Fruit fly (Drosophila melanogaster) whole organism, embryonic: Measurements from ENCODE around the gene FucTD.

ENCODE experiments used
- Ada2b ChIP-seq: fragments of 200-800 bp; sonication (Bioruptor generic); IDR thresholded peaks from 2 replicates; pipeline ENCODE4 v1.3.6; 2022; ENCODE audit warnings: missing biosample characterization, missing genetic modification characterization
- Blimp-1 ChIP-seq: fragments of 200-800 bp; sonication (Bioruptor generic); optimal IDR thresholded peaks from 3 replicates; lab custom pipeline; 2018; ENCODE audit warnings: missing biosample characterization, missing genetic modification characterization, mild to moderate bottlenecking, moderate library complexity, missing genetic modification reagents
- CG12071 ChIP-seq: fragments of 200-800 bp; sonication (Bioruptor generic); optimal IDR thresholded peaks from 3 replicates; lab custom pipeline; 2018; ENCODE audit warnings: missing biosample characterization, mild to moderate bottlenecking, missing genetic modification characterization
- CG15269 ChIP-seq: fragments of 200-800 bp; sonication (Bioruptor generic); optimal IDR thresholded peaks from 2 replicates; lab custom pipeline; 2018; ENCODE audit warnings: missing biosample characterization, mild to moderate bottlenecking, missing genetic modification characterization, moderate library complexity
- CG15601 ChIP-seq: fragments of 200-800 bp; sonication (Bioruptor generic); optimal IDR thresholded peaks from 3 replicates; lab custom pipeline; 2019; ENCODE audit warnings: missing biosample characterization, mild to moderate bottlenecking, missing genetic modification characterization, moderate library complexity
- CG1603 ChIP-seq: fragments of 200-800 bp; sonication (Bioruptor generic); optimal IDR thresholded peaks from 2 replicates; lab custom pipeline; 2019; ENCODE audit warnings: missing biosample characterization, mild to moderate bottlenecking, missing genetic modification characterization, moderate library complexity
- CG17328 ChIP-seq: fragments of 200-800 bp; sonication (Bioruptor generic); IDR thresholded peaks from 2 replicates; pipeline ENCODE4 v1.3.6; 2022; ENCODE audit warnings: missing biosample characterization, missing genetic modification characterization
- CG17568 ChIP-seq: fragments of 200-800 bp; sonication (Bioruptor generic); optimal IDR thresholded peaks from 2 replicates; lab custom pipeline; 2018; ENCODE audit warnings: missing biosample characterization, mild to moderate bottlenecking, missing genetic modification characterization, moderate library complexity
- CG2889 ChIP-seq: fragments of 200-800 bp; sonication (Bioruptor generic); IDR thresholded peaks from 3 replicates; pipeline ENCODE4 v1.3.6; 2022; ENCODE audit warnings: missing biosample characterization, missing genetic modification characterization
- CG3065 ChIP-seq: fragments of 200-800 bp; sonication (Bioruptor generic); optimal IDR thresholded peaks from 2 replicates; lab custom pipeline; 2016; ENCODE audit warnings: missing biosample characterization, missing genetic modification characterization
- CG3163 ChIP-seq: fragments of 200-800 bp; sonication (Bioruptor generic); optimal IDR thresholded peaks from 3 replicates; lab custom pipeline; 2016; ENCODE audit warnings: missing biosample characterization, missing genetic modification characterization
- CG32532 ChIP-seq: fragments of 200-800 bp; sonication (Bioruptor generic); IDR thresholded peaks from 2 replicates; pipeline ENCODE4 v1.3.6; 2022; ENCODE audit warnings: missing biosample characterization, missing genetic modification characterization
- CG3838 ChIP-seq: fragments of 200-800 bp; sonication (Bioruptor generic); optimal IDR thresholded peaks from 3 replicates; lab custom pipeline; 2016; ENCODE audit warnings: missing biosample characterization, missing genetic modification characterization
- CG4854 ChIP-seq: fragments of 200-800 bp; sonication (Bioruptor generic); optimal IDR thresholded peaks from 2 replicates; lab custom pipeline; 2016; ENCODE audit warnings: missing biosample characterization, missing genetic modification characterization, inconsistent platforms
- CG7963 ChIP-seq: fragments of 200-800 bp; sonication (Bioruptor generic); IDR thresholded peaks from 3 replicates; pipeline ENCODE4 v1.3.6; 2022; ENCODE audit warnings: missing biosample characterization, missing genetic modification characterization; ENCODE audit not compliant: partially characterized antibody
- CG8089 ChIP-seq: fragments of 200-800 bp; sonication (Bioruptor generic); optimal IDR thresholded peaks from 3 replicates; lab custom pipeline; 2016; ENCODE audit warnings: missing biosample characterization, missing genetic modification characterization
- CG9797 ChIP-seq: fragments of 200-800 bp; sonication (Bioruptor generic); optimal IDR thresholded peaks from 3 replicates; lab custom pipeline; 2018; ENCODE audit warnings: missing biosample characterization, mild to moderate bottlenecking, missing genetic modification characterization
- D19B ChIP-seq: fragments of 200-800 bp; sonication (Bioruptor generic); optimal IDR thresholded peaks from 2 replicates; lab custom pipeline; 2017; ENCODE audit warnings: missing biosample characterization, mild to moderate bottlenecking, missing genetic modification characterization
- Dip2 ChIP-seq: fragments of 200-800 bp; sonication (Bioruptor generic); IDR thresholded peaks from 2 replicates; pipeline ENCODE4 v1.3.6; 2022; ENCODE audit warnings: missing biosample characterization, missing genetic modification characterization
- Doc2 ChIP-seq: fragments of 200-800 bp; sonication (Bioruptor generic); IDR thresholded peaks from 2 replicates; pipeline ENCODE4 v1.3.6; 2022; ENCODE audit warnings: missing biosample characterization, missing genetic modification characterization
- Hr3 ChIP-seq: fragments of 200-800 bp; sonication (Bioruptor generic); optimal IDR thresholded peaks from 3 replicates; lab custom pipeline; 2016; ENCODE audit warnings: missing biosample characterization, missing genetic modification characterization
- Lim3 ChIP-seq: fragments of 200-800 bp; sonication (Bioruptor generic); IDR thresholded peaks from 2 replicates; pipeline ENCODE4 v1.3.6; 2022; ENCODE audit warnings: missing biosample characterization, missing genetic modification characterization
- Lpt ChIP-seq: fragments of >200 bp; optimal IDR thresholded peaks from 2 replicates; lab custom pipeline; 2018; ENCODE audit warnings: missing biosample characterization, missing genetic modification characterization
- MBD-R2 ChIP-seq: fragments of 200-800 bp; sonication (Bioruptor generic); IDR thresholded peaks from 2 replicates; pipeline ENCODE4 v1.3.6; 2022; ENCODE audit warnings: missing biosample characterization, missing genetic modification characterization
- MESR4 ChIP-seq: fragments of 200-800 bp; sonication (Bioruptor generic); optimal IDR thresholded peaks from 2 replicates; lab custom pipeline; 2018; ENCODE audit warnings: missing biosample characterization, mild to moderate bottlenecking, missing genetic modification characterization, moderate library complexity
- Opbp ChIP-seq: fragments of 200-800 bp; sonication (Bioruptor generic); IDR thresholded peaks from 3 replicates; pipeline ENCODE4 v1.3.6; 2022; ENCODE audit warnings: missing biosample characterization, missing genetic modification characterization; ENCODE audit not compliant: partially characterized antibody
- Ptx1 ChIP-seq: fragments of 200-800 bp; sonication (Bioruptor generic); IDR thresholded peaks from 2 replicates; pipeline ENCODE4 v1.3.6; 2022; ENCODE audit warnings: missing biosample characterization, missing genetic modification characterization
- Scr ChIP-seq: fragments of 200-800 bp; sonication (Bioruptor generic); IDR thresholded peaks from 2 replicates; pipeline ENCODE4 v1.3.6; 2022; ENCODE audit warnings: missing biosample characterization, missing genetic modification characterization; ENCODE audit not compliant: partially characterized antibody
- Side ChIP-seq: fragments of 200-800 bp; sonication (Bioruptor generic); optimal IDR thresholded peaks from 2 replicates; lab custom pipeline; 2016; ENCODE audit warnings: missing biosample characterization, missing genetic modification characterization
- Sox102F ChIP-seq: fragments of 200-800 bp; sonication (Bioruptor generic); optimal IDR thresholded peaks from 2 replicates; lab custom pipeline; 2018; ENCODE audit warnings: missing biosample characterization, mild to moderate bottlenecking, missing genetic modification characterization, moderate library complexity
- Xbp1 ChIP-seq: fragments of 200-800 bp; sonication (Bioruptor generic); optimal IDR thresholded peaks from 3 replicates; lab custom pipeline; 2016; ENCODE audit warnings: missing biosample characterization, mild to moderate bottlenecking, missing genetic modification characterization
- bigmax ChIP-seq: fragments of 200-800 bp; sonication (Bioruptor generic); optimal IDR thresholded peaks from 2 replicates; lab custom pipeline; 2018; ENCODE audit warnings: missing biosample characterization, mild to moderate bottlenecking, missing genetic modification characterization
- caup ChIP-seq: fragments of 200-800 bp; sonication (Bioruptor generic); optimal IDR thresholded peaks from 3 replicates; lab custom pipeline; 2017; ENCODE audit warnings: missing biosample characterization, mild to moderate bottlenecking, missing genetic modification characterization, moderate library complexity; ENCODE audit not compliant: severe bottlenecking
- dati ChIP-seq: fragments of 200-800 bp; sonication (Bioruptor generic); IDR thresholded peaks from 2 replicates; pipeline ENCODE4 v1.3.6; 2022; ENCODE audit warnings: missing biosample characterization, missing genetic modification characterization
- emc ChIP-seq: fragments of 200-800 bp; sonication (Bioruptor generic); optimal IDR thresholded peaks from 2 replicates; lab custom pipeline; 2016; ENCODE audit warnings: missing biosample characterization, missing genetic modification characterization
- gcm ChIP-seq: fragments of 200-800 bp; sonication (Bioruptor generic); optimal IDR thresholded peaks from 2 replicates; lab custom pipeline; 2019; ENCODE audit warnings: missing biosample characterization, mild to moderate bottlenecking, missing genetic modification characterization, moderate library complexity
- gfzf ChIP-seq: fragments of 200-800 bp; sonication (Bioruptor generic); optimal IDR thresholded peaks from 2 replicates; lab custom pipeline; 2016; ENCODE audit warnings: missing biosample characterization, mild to moderate bottlenecking, missing genetic modification characterization, moderate library complexity
- gsb ChIP-seq: fragments of 200-800 bp; sonication (Bioruptor generic); IDR thresholded peaks from 2 replicates; pipeline ENCODE4 v1.3.6; 2022; ENCODE audit warnings: missing biosample characterization, missing genetic modification characterization
- her ChIP-seq: fragments of 200-800 bp; sonication (Bioruptor generic); optimal IDR thresholded peaks from 2 replicates; lab custom pipeline; 2016; ENCODE audit warnings: missing biosample characterization, missing genetic modification characterization
- hth ChIP-seq: fragments of >200 bp; optimal IDR thresholded peaks from 2 replicates; lab custom pipeline; 2017; ENCODE audit warnings: inconsistent platforms
- ken ChIP-seq: fragments of 200-800 bp; sonication (Bioruptor generic); IDR thresholded peaks from 3 replicates; pipeline ENCODE4 v1.3.6; 2022; ENCODE audit warnings: missing biosample characterization, missing genetic modification characterization
- luna ChIP-seq: fragments of 200-800 bp; sonication (Bioruptor generic); optimal IDR thresholded peaks from 2 replicates; lab custom pipeline; 2016; ENCODE audit warnings: missing biosample characterization, missing genetic modification characterization
- nau ChIP-seq: fragments of 200-800 bp; sonication (Bioruptor generic); optimal IDR thresholded peaks from 3 replicates; lab custom pipeline; 2017; ENCODE audit warnings: missing biosample characterization, mild to moderate bottlenecking, missing genetic modification characterization, missing genetic modification reagents
- nerfin-1 ChIP-seq: fragments of 200-800 bp; sonication (Bioruptor generic); optimal IDR thresholded peaks from 3 replicates; lab custom pipeline; 2019; ENCODE audit warnings: missing biosample characterization, mild to moderate bottlenecking, missing genetic modification characterization, moderate library complexity
- row ChIP-seq: fragments of 200-800 bp; sonication (Bioruptor generic); IDR thresholded peaks from 3 replicates; pipeline ENCODE4 v1.3.6; 2022; ENCODE audit warnings: missing biosample characterization, missing genetic modification characterization
- salm ChIP-seq: fragments of 200-800 bp; sonication (Bioruptor generic); optimal IDR thresholded peaks from 2 replicates; lab custom pipeline; 2018; ENCODE audit warnings: missing biosample characterization, mild to moderate bottlenecking, missing genetic modification characterization
- sima ChIP-seq: fragments of 200-800 bp; sonication (Bioruptor generic); optimal IDR thresholded peaks from 2 replicates; lab custom pipeline; 2016; ENCODE audit warnings: missing biosample characterization, missing genetic modification characterization
- slp2 ChIP-seq: fragments of 200-800 bp; sonication (Bioruptor generic); optimal IDR thresholded peaks from 2 replicates; lab custom pipeline; 2016; ENCODE audit warnings: missing biosample characterization, missing genetic modification characterization
- so ChIP-seq: fragments of 200-800 bp; sonication (Bioruptor generic); IDR thresholded peaks from 3 replicates; pipeline ENCODE4 v1.3.6; 2022; ENCODE audit warnings: missing biosample characterization, missing genetic modification characterization
- unpg ChIP-seq: fragments of 200-800 bp; sonication (Bioruptor generic); optimal IDR thresholded peaks from 3 replicates; lab custom pipeline; 2018; ENCODE audit warnings: missing biosample characterization, mild to moderate bottlenecking, missing genetic modification characterization, moderate library complexity
- wek ChIP-seq: fragments of 200-800 bp; sonication (Bioruptor generic); optimal IDR thresholded peaks from 3 replicates; lab custom pipeline; 2018; ENCODE audit warnings: missing biosample characterization, mild to moderate bottlenecking, missing genetic modification characterization, moderate library complexity

The FucTD gene

dm6 chr3L:1368201-1368617, 47.8 kb upstream of the FucTD start (continued):
- TF ChIP-seq Blimp-1 (peak; percentile 52), D19B (peak; percentile 46), CG17568 (peak; percentile 39), gcm (GFP tag; lab: Kevin White, UChicago) (peak; percentile 20), CG12071 (GFP tag; lab: Kevin White, UChicago) (peak; percentile 56), ken (GFP tag; lab: Robert Waterston, UW) (peak; percentile 78; the same call in 2 of the 3 replicates), bigmax (no peak), caup (GFP tag; lab: Kevin White, UChicago) (peak; percentile 74), CG4854 (GFP tag; lab: Kevin White, UChicago) (peak; percentile 22), gfzf (GFP tag; lab: Kevin White, UChicago) (no peak), MBD-R2 (GFP tag; lab: Robert Waterston, UW) (peak; percentile 59; the same call in 1 of the 2 replicates), row (GFP tag; lab: Robert Waterston, UW) (peak; percentile 92), luna (GFP tag; lab: Kevin White, UChicago) (no peak), wek (GFP tag; lab: Kevin White, UChicago) (no peak), Ptx1 (GFP tag; lab: Robert Waterston, UW) (peak; percentile 85), emc (GFP tag; lab: Kevin White, UChicago) (peak; percentile 47), Ada2b (GFP tag; lab: Robert Waterston, UW) (peak; percentile 81), Lpt (no peak), gsb (GFP tag; lab: Robert Waterston, UW) (peak; percentile 84), Lim3 (no peak), CG17328 (GFP tag; lab: Robert Waterston, UW) (peak; percentile 90), Xbp1 (GFP tag; lab: Kevin White, UChicago) (peak; percentile 80), slp2 (GFP tag; lab: Kevin White, UChicago) (peak; percentile 73), nerfin-1 (tag; lab: Kevin White, UChicago) (peak; percentile 53), CG3163 (peak; percentile 29), Dip2 (GFP tag; lab: Robert Waterston, UW) (no peak), Doc2 (GFP tag; lab: Robert Waterston, UW) (no peak; the same call in 1 of the 2 replicates), CG9797 (GFP tag; lab: Kevin White, UChicago) (no peak), CG15269 (peak; percentile 72), CG7963 (GFP tag; lab: Robert Waterston, UW) (no peak), CG3838 (GFP tag; lab: Kevin White, UChicago) (no peak), salm (tag; lab: Kevin White, UChicago) (peak; percentile 12), Sox102F (GFP tag; lab: Kevin White, UChicago) (peak; percentile 73), CG32532 (peak; percentile 90), so (GFP tag; lab: Robert Waterston, UW) (peak; percentile 84), CG15601 (peak; percentile 23), MESR4 (GFP tag; lab: Kevin White, UChicago) (no peak), Scr (GFP tag; lab: Robert Waterston, UW) (no peak), CG1603 (tag; lab: Kevin White, UChicago) (peak; percentile 87), her (GFP tag; lab: Kevin White, UChicago) (peak; percentile 47), Hr3 (GFP tag; lab: Kevin White, UChicago) (peak; percentile 74), hth (lab: Kevin White, UChicago) (no peak), Opbp (GFP tag; lab: Robert Waterston, UW) (no peak), CG3065 (GFP tag; lab: Kevin White, UChicago) (peak; percentile 21), CG8089 (GFP tag; lab: Kevin White, UChicago) (peak; percentile 47), dati (peak; percentile 59; the same call in 1 of the 2 replicates), sima (GFP tag; lab: Kevin White, UChicago) (no peak), Side (GFP tag; lab: Kevin White, UChicago) (peak; percentile 64), nau (GFP tag; lab: Kevin White, UChicago) (peak; percentile 22), unpg (GFP tag; lab: Kevin White, UChicago) (peak; percentile 75), CG2889 (GFP tag; lab: Robert Waterston, UW) (peak; percentile 84)
